Worm (Caenorhabditis elegans): ENCODE measurements around the gene srh-149.
"Not testable (repeated sequence)": the region's sequence is repeated elsewhere in the genome, so short reads cannot be mapped to it uniquely, and the experiment has no call there.

ce11 chrV:15803748-15804147 is 37.2 kb downstream of the srh-149 start, which contains the start of gene T26E4.18:
- not testable (repeated sequence) for TF ChIP-seq him-1, dao-5, W03F9.2 (tag; optimal IDR thresholded peaks at IDR 0.05)
